Worm (Caenorhabditis elegans): Measurements from ENCODE around the gene irld-26.

- TF ChIP-seq ama-1 (optimal IDR thresholded peaks at IDR 0.05) (no peak), tra-4 (tag; optimal IDR thresholded peaks at IDR 0.05) (no peak)
These were observed 24.5 kb downstream of the irld-26 start for ce11 chrV:16229439-16229838.
